Worm (Caenorhabditis elegans) whole organism, L1 larva: Measurements from ENCODE around the gene C06C6.8.

ENCODE experiments used
- elt-2 ChIP-seq: sonication (generic microtip); optimal IDR thresholded peaks from 2 replicates; lab custom pipeline; 2016; ENCODE audit warnings: missing genetic modification characterization, mild to moderate bottlenecking, inconsistent platforms, missing compliant biosample characterization, missing genetic modification reagents
- hlh-4 ChIP-seq: sonication (generic microtip); optimal IDR thresholded peaks from 2 replicates; lab custom pipeline; 2016; ENCODE audit warnings: mild to moderate bottlenecking, missing genetic modification characterization, missing compliant biosample characterization
- jun-1 ChIP-seq: fragments of 150-350 bp; optimal IDR thresholded peaks from 2 replicates; lab custom pipeline; 2014; ENCODE audit warnings: missing biosample characterization, missing genetic modification reagents, missing genetic modification characterization
- nhr-28 ChIP-seq: fragments of 150-350 bp; optimal IDR thresholded peaks from 2 replicates; lab custom pipeline; 2014; ENCODE audit warnings: missing biosample characterization, missing genetic modification characterization
- nhr-77 ChIP-seq: fragments of 150-350 bp; optimal IDR thresholded peaks from 2 replicates; lab custom pipeline; 2014; ENCODE audit warnings: missing biosample characterization, missing genetic modification characterization
- unc-30 ChIP-seq: sonication (generic microtip); optimal IDR thresholded peaks from 2 replicates; lab custom pipeline; 2017; ENCODE audit warnings: missing biosample characterization, missing genetic modification characterization
- ztf-11 ChIP-seq, 2 experiments: sonication (generic microtip); optimal IDR thresholded peaks; 2 replicates each; lab custom pipeline; 2016 to 2017; ENCODE audit warnings: missing genetic modification characterization in 2 of 2, missing biosample characterization in 1 of 2, missing compliant biosample characterization in 1 of 2

DNA sequence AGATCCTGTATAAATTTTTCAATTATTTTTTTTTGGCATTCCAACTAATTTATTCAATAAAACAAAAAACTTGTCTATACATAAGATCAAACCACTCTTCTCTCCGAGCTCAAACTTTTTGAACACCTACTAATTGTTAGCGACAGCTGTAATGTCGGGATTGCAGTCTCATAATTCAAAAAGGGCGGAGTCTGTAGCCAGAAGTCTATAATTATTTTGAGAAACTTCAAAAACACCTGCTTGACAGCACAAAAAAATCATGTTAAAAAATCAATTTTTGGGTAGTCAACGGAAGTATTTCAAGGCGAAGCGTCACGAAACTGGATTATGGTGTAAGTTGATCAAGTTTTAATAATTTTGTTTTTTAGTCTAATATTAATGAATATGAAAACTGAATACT lies 23.1 kb downstream of the C06C6.8 start, which contains the start of gene srx-44:
- TF ChIP-seq hlh-4: no peak
- TF ChIP-seq nhr-77 (tag; lab: Kevin White, UChicago): no peak
- TF ChIP-seq ztf-11 (tag; optimal IDR thresholded peaks at IDR 0.05; lab: Kevin White, UChicago): no peak
- no peak for TF ChIP-seq unc-30 (tag; lab: Kevin White, UChicago)
- TF ChIP-seq nhr-28: no peak
- no peak for TF ChIP-seq jun-1
- no peak for TF ChIP-seq elt-2 (tag; lab: Kevin White, UChicago)
